Fruit fly (Drosophila melanogaster) whole organism, prepupa: ENCODE data around the gene CG32369.

Source experiments
- Blimp-1 ChIP-seq: fragments of 200-800 bp; sonication (Bioruptor generic); optimal IDR thresholded peaks from 3 replicates; lab custom pipeline; 2017; ENCODE audit warnings: missing biosample characterization, missing genetic modification characterization, mild to moderate bottlenecking, moderate library complexity, missing genetic modification reagents
- CG15336 ChIP-seq: fragments of 200-800 bp; sonication (Bioruptor generic); IDR thresholded peaks from 2 replicates; pipeline ENCODE4 v1.3.6; 2022; ENCODE audit warnings: missing biosample characterization, missing genetic modification characterization
- CG6854 ChIP-seq: fragments of 200-800 bp; sonication (Bioruptor generic); optimal IDR thresholded peaks from 2 replicates; lab custom pipeline; 2017; ENCODE audit warnings: missing biosample characterization, mild to moderate bottlenecking, missing genetic modification characterization
- CG9139 ChIP-seq: fragments of 200-800 bp; sonication (Bioruptor generic); optimal IDR thresholded peaks from 3 replicates; lab custom pipeline; 2017; ENCODE audit warnings: missing biosample characterization, mild to moderate bottlenecking, missing genetic modification characterization
- Hr4 ChIP-seq: fragments of 200-800 bp; sonication (Bioruptor generic); optimal IDR thresholded peaks from 3 replicates; lab custom pipeline; 2016; ENCODE audit warnings: missing biosample characterization, missing genetic modification characterization
- Met ChIP-seq: fragments of 200-800 bp; sonication (Bioruptor generic); optimal IDR thresholded peaks from 3 replicates; lab custom pipeline; 2016; ENCODE audit warnings: missing biosample characterization, missing genetic modification characterization
- OdsH ChIP-seq: fragments of 200-800 bp; sonication (Bioruptor generic); optimal IDR thresholded peaks from 3 replicates; lab custom pipeline; 2016; ENCODE audit warnings: missing biosample characterization, missing genetic modification characterization
- Sox15 ChIP-seq: fragments of 200-800 bp; sonication (Bioruptor generic); optimal IDR thresholded peaks from 3 replicates; lab custom pipeline; 2016; ENCODE audit warnings: missing biosample characterization, missing genetic modification characterization
- achi ChIP-seq: fragments of 200-800 bp; sonication (Bioruptor generic); optimal IDR thresholded peaks from 3 replicates; lab custom pipeline; 2016; ENCODE audit warnings: missing biosample characterization, missing genetic modification characterization
- lz ChIP-seq: fragments of 200-800 bp; sonication (Bioruptor generic); optimal IDR thresholded peaks from 3 replicates; lab custom pipeline; 2016; ENCODE audit warnings: missing biosample characterization, missing genetic modification characterization
- ss ChIP-seq, 2 experiments: fragments of 200-800 bp; sonication (Bioruptor generic); optimal IDR thresholded peaks; 2 replicates in 1 of 2; 3 replicates in 1 of 2; lab custom pipeline; 2017 to 2018; ENCODE audit warnings: mild to moderate bottlenecking in 2 of 2, missing biosample characterization in 2 of 2, missing genetic modification characterization in 2 of 2, moderate library complexity in 1 of 2
- svp ChIP-seq: fragments of 200-800 bp; sonication (Bioruptor generic); peaks from one replicate; lab custom pipeline; 2016; ENCODE audit warnings: missing biosample characterization, missing genetic modification characterization
- topi ChIP-seq: fragments of 200-800 bp; sonication (Bioruptor generic); optimal IDR thresholded peaks from 3 replicates; lab custom pipeline; 2016; ENCODE audit warnings: missing biosample characterization, missing genetic modification characterization

DNA sequence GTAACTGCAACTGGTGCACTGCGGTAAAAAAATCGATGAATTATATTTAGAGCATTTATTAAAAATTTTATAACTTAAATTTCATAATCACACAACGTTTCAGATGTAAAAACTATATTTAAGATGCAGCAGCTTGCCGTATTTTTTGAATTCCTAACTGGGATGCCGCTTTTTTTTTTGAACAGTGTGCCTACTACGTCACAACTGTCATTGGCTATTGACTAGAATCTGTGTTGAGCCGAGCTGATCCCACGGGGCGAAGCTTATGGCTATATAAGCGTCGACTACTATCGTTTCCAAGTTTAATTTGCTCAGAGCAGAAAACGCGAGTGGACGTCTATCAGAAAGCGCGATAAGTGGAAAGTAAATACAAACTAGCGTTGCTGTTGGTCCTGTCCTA, 55.5 kb downstream of the CG32369 start, which contains the start of gene CG7409:
- TF ChIP-seq Hr4 (GFP tag; lab: Kevin White, UChicago) = no peak
- TF ChIP-seq svp = no peak
- no peak for TF ChIP-seq lz (GFP tag; lab: Kevin White, UChicago)
- no peak for TF ChIP-seq achi
- no peak for TF ChIP-seq CG15336 (GFP tag; lab: Robert Waterston, UW)
- TF ChIP-seq ss (GFP tag; optimal IDR thresholded peaks at IDR 0.05; lab: Kevin White, UChicago) = no peak
- no peak for TF ChIP-seq OdsH
- TF ChIP-seq Sox15 (GFP tag; lab: Kevin White, UChicago) = no peak
- no peak for TF ChIP-seq Met (GFP tag; lab: Kevin White, UChicago)
- TF ChIP-seq topi (GFP tag; lab: Kevin White, UChicago) = no peak
- no peak for TF ChIP-seq Blimp-1 (GFP tag; lab: Kevin White, UChicago)
- TF ChIP-seq CG6854 = no peak
- no peak for TF ChIP-seq CG9139 (GFP tag; lab: Kevin White, UChicago)
